Worm (Caenorhabditis elegans) whole organism, L1 larva: Measurements from ENCODE around the gene spp-1.

Experiments used
- C34B4.2 ChIP-seq: sonication (generic microtip); optimal IDR thresholded peaks from 2 replicates; lab custom pipeline; 2017; ENCODE audit warnings: mild to moderate bottlenecking, missing genetic modification characterization, missing compliant biosample characterization
- F16B12.6 ChIP-seq: fragments of 150-350 bp; optimal IDR thresholded peaks from 2 replicates; lab custom pipeline; 2014; ENCODE audit warnings: missing biosample characterization, missing genetic modification characterization
- aha-1 ChIP-seq: fragments of 150-350 bp; optimal IDR thresholded peaks from 2 replicates; lab custom pipeline; 2014; ENCODE audit warnings: missing biosample characterization, missing genetic modification characterization
- alr-1 ChIP-seq: fragments of 200-800 bp; sonication (Bioruptor generic); optimal IDR thresholded peaks from 2 replicates; lab custom pipeline; 2018; ENCODE audit warnings: borderline replicate concordance, mild to moderate bottlenecking, missing genetic modification characterization, missing compliant biosample characterization
- aly-2 ChIP-seq: fragments of 150-350 bp; optimal IDR thresholded peaks from 2 replicates; lab custom pipeline; 2014; ENCODE audit warnings: missing biosample characterization, missing genetic modification characterization
- blmp-1 ChIP-seq: fragments of 150-350 bp; optimal IDR thresholded peaks from 2 replicates; lab custom pipeline; 2014; ENCODE audit warnings: missing biosample characterization, missing genetic modification characterization
- ceh-82 ChIP-seq, 3 experiments: fragments of 150-350 bp in 1 of 3; sonication (generic microtip) in 2 of 3; optimal IDR thresholded peaks; 2 replicates each; lab custom pipeline; 2014 to 2017; ENCODE audit warnings: missing biosample characterization in 3 of 3, missing genetic modification characterization in 3 of 3
- ceh-88 ChIP-seq: fragments of 200-800 bp; sonication (Bioruptor generic); IDR thresholded peaks from 2 replicates; pipeline ENCODE4 v1.3.6; 2022; ENCODE audit warnings: missing genetic modification characterization, missing compliant biosample characterization
- dpl-1 ChIP-seq, 3 experiments: fragments of 150-350 bp in 2 of 3; sonication (generic microtip) in 1 of 3; optimal IDR thresholded peaks; 2 replicates each; lab custom pipeline; 2014 to 2017; ENCODE audit warnings: missing biosample characterization in 3 of 3, missing genetic modification characterization in 3 of 3, missing genetic modification reagents in 3 of 3
- efl-3 ChIP-seq: fragments of 200-800 bp; sonication (Bioruptor generic); optimal IDR thresholded peaks from 2 replicates; lab custom pipeline; 2018; ENCODE audit warnings: mild to moderate bottlenecking, missing genetic modification characterization, missing compliant biosample characterization
- egl-27 ChIP-seq, 2 experiments: fragments of 150-350 bp in 1 of 2; sonication (generic microtip); optimal IDR thresholded peaks; 3 replicates each; lab custom pipeline; 2017 to 2018; ENCODE audit warnings: missing biosample characterization in 2 of 2, missing genetic modification characterization in 2 of 2, missing genetic modification reagents in 2 of 2
- elt-2 ChIP-seq: sonication (generic microtip); optimal IDR thresholded peaks from 2 replicates; lab custom pipeline; 2016; ENCODE audit warnings: missing genetic modification characterization, mild to moderate bottlenecking, inconsistent platforms, missing compliant biosample characterization, missing genetic modification reagents
- elt-3 ChIP-seq, 6 experiments: fragments of 150-350 bp in 1 of 6; sonication (generic microtip); optimal IDR thresholded peaks; 2 replicates each; lab custom pipeline; 2017 to 2018; ENCODE audit warnings: missing biosample characterization in 6 of 6, missing genetic modification characterization in 6 of 6, inconsistent platforms in 1 of 6
- fkh-8 ChIP-seq: sonication (generic microtip); optimal IDR thresholded peaks from 2 replicates; lab custom pipeline; 2016; ENCODE audit warnings: mild to moderate bottlenecking, missing genetic modification characterization, missing compliant biosample characterization
- hlh-4 ChIP-seq: sonication (generic microtip); optimal IDR thresholded peaks from 2 replicates; lab custom pipeline; 2016; ENCODE audit warnings: mild to moderate bottlenecking, missing genetic modification characterization, missing compliant biosample characterization
- hpl-2 ChIP-seq: fragments of 150-350 bp; optimal IDR thresholded peaks from 2 replicates; lab custom pipeline; 2014; ENCODE audit warnings: missing biosample characterization, missing genetic modification reagents, missing genetic modification characterization
- isw-1 ChIP-seq: fragments of 200-800 bp; sonication (Bioruptor generic); IDR thresholded peaks from 2 replicates; pipeline ENCODE4 v1.3.6; 2022; ENCODE audit warnings: missing genetic modification characterization, missing compliant biosample characterization
- lin-13 ChIP-seq: fragments of 150-350 bp; optimal IDR thresholded peaks from 2 replicates; lab custom pipeline; 2014; ENCODE audit warnings: missing biosample characterization, missing genetic modification reagents, missing genetic modification characterization
- lin-14 ChIP-seq: fragments of 200-800 bp; sonication (Bioruptor generic); optimal IDR thresholded peaks from 2 replicates; lab custom pipeline; 2018; ENCODE audit warnings: mild to moderate bottlenecking, missing genetic modification characterization, moderate library complexity, missing compliant biosample characterization
- lin-35 ChIP-seq, 2 experiments: fragments of 150-350 bp; optimal IDR thresholded peaks; 2 replicates each; lab custom pipeline; 2014; ENCODE audit warnings: missing biosample characterization in 2 of 2, missing genetic modification characterization in 2 of 2, missing genetic modification reagents in 2 of 2
- lin-39 ChIP-seq: fragments of 150-350 bp; optimal IDR thresholded peaks from 2 replicates; lab custom pipeline; 2014; ENCODE audit warnings: missing biosample characterization, missing genetic modification reagents, missing genetic modification characterization
- mab-9 ChIP-seq: fragments of 200-800 bp; sonication (Bioruptor generic); IDR thresholded peaks from 2 replicates; pipeline ENCODE4 v1.3.6; 2022; ENCODE audit warnings: missing genetic modification reagents, missing genetic modification characterization, missing compliant biosample characterization
- mdl-1 ChIP-seq, 2 experiments: fragments of 150-350 bp; optimal IDR thresholded peaks; 2 replicates each; lab custom pipeline; 2014 to 2017; ENCODE audit warnings: missing biosample characterization in 2 of 2, missing genetic modification characterization in 2 of 2, inconsistent platforms in 1 of 2
- mef-2 ChIP-seq: fragments of 150-350 bp; optimal IDR thresholded peaks from 2 replicates; lab custom pipeline; 2014; ENCODE audit warnings: missing biosample characterization, missing genetic modification characterization
- mep-1 ChIP-seq: fragments of 150-350 bp; optimal IDR thresholded peaks from 2 replicates; lab custom pipeline; 2014; ENCODE audit warnings: missing biosample characterization, missing genetic modification characterization
- nhr-11 ChIP-seq: fragments of 150-350 bp; optimal IDR thresholded peaks from 2 replicates; lab custom pipeline; 2014; ENCODE audit warnings: missing biosample characterization, missing genetic modification characterization
- nhr-19 ChIP-seq: fragments of 200-800 bp; sonication (Bioruptor generic); conservative IDR thresholded peaks from 2 replicates; pipeline ENCODE4 v1.3.6; 2022; ENCODE audit warnings: missing genetic modification characterization, missing compliant biosample characterization
- nhr-28 ChIP-seq: fragments of 150-350 bp; optimal IDR thresholded peaks from 2 replicates; lab custom pipeline; 2014; ENCODE audit warnings: missing biosample characterization, missing genetic modification characterization
- nhr-76 ChIP-seq: sonication (generic microtip); optimal IDR thresholded peaks from 2 replicates; lab custom pipeline; 2017; ENCODE audit warnings: missing biosample characterization, missing genetic modification characterization
- nhr-77 ChIP-seq: fragments of 150-350 bp; optimal IDR thresholded peaks from 2 replicates; lab custom pipeline; 2014; ENCODE audit warnings: missing biosample characterization, missing genetic modification characterization
- nhr-90 ChIP-seq: sonication (generic microtip); optimal IDR thresholded peaks from 2 replicates; lab custom pipeline; 2016; ENCODE audit warnings: mild to moderate bottlenecking, missing genetic modification characterization, missing compliant biosample characterization; ENCODE audit not compliant: poor library complexity
- skn-1 ChIP-seq: fragments of 150-350 bp; optimal IDR thresholded peaks from 2 replicates; lab custom pipeline; 2014; ENCODE audit warnings: missing biosample characterization, missing genetic modification characterization
- sox-4 ChIP-seq: sonication (generic microtip); optimal IDR thresholded peaks from 2 replicates; lab custom pipeline; 2016; ENCODE audit warnings: missing genetic modification characterization, missing compliant biosample characterization
- sup-37 ChIP-seq: fragments of 200-800 bp; sonication (Bioruptor generic); optimal IDR thresholded peaks from 2 replicates; lab custom pipeline; 2018; ENCODE audit warnings: mild to moderate bottlenecking, missing genetic modification characterization, missing compliant biosample characterization
- tlp-1 ChIP-seq: fragments of 150-350 bp; optimal IDR thresholded peaks from 2 replicates; lab custom pipeline; 2014; ENCODE audit warnings: missing biosample characterization, missing genetic modification characterization
- unc-30 ChIP-seq: sonication (generic microtip); optimal IDR thresholded peaks from 2 replicates; lab custom pipeline; 2017; ENCODE audit warnings: missing biosample characterization, missing genetic modification characterization
- unc-62 ChIP-seq: fragments of 150-350 bp; optimal IDR thresholded peaks from 2 replicates; lab custom pipeline; 2014; ENCODE audit warnings: missing biosample characterization, missing genetic modification reagents, missing genetic modification characterization
- unc-86 ChIP-seq: sonication (generic microtip); optimal IDR thresholded peaks from 2 replicates; lab custom pipeline; 2016; ENCODE audit warnings: missing genetic modification characterization, missing compliant biosample characterization
- unc-98 ChIP-seq: fragments of 200-800 bp; sonication (Bioruptor generic); IDR thresholded peaks from 2 replicates; pipeline ENCODE4 v1.3.6; 2022; ENCODE audit warnings: missing genetic modification characterization, missing compliant biosample characterization
- xbp-1 ChIP-seq: sonication (generic microtip); optimal IDR thresholded peaks from 2 replicates; lab custom pipeline; 2016; ENCODE audit warnings: missing genetic modification characterization, missing compliant biosample characterization
- zag-1 ChIP-seq: fragments of 150-350 bp; optimal IDR thresholded peaks from 2 replicates; lab custom pipeline; 2014; ENCODE audit warnings: missing biosample characterization, missing genetic modification characterization
- zip-4 ChIP-seq: fragments of 200-800 bp; sonication (Bioruptor generic); optimal IDR thresholded peaks from 2 replicates; lab custom pipeline; 2018; ENCODE audit warnings: mild to moderate bottlenecking, missing genetic modification characterization, moderate library complexity, missing compliant biosample characterization
- ztf-11 ChIP-seq, 2 experiments: sonication (generic microtip); optimal IDR thresholded peaks; 2 replicates each; lab custom pipeline; 2016 to 2017; ENCODE audit warnings: missing genetic modification characterization in 2 of 2, missing biosample characterization in 1 of 2, missing compliant biosample characterization in 1 of 2

Gene spp-1

DNA sequence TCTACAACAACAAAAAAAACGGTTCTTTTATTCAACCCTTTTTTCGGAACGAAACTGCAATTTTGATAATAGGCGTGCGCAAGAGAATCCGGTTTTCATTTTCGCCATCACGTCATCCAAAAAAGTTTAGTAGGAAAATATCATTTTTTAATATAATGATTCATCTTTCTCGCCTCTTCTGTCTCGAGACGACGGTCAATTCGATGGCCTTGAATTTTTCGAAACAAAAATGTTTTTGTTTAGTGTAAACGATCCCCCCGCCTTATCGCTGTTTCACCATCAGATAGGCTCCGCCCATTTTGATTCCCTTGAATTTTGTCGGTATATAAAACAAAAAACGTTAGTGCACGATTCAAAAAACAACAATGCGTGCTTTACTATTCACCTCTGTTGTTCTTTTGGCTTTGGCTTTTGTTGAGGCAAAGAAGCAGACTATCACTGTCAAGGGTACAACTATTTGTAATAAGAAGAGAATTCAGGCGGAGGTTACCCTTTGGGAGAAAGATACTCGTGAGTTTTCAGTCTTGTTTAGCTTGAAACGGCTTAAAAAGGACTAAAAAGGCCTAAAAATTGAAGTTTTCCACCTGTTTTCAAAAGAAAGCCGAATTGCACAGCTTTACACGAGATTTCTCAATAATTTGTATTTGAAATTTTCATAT lies 17.8 kb downstream of the spp-1 start, which contains the start of gene ttr-15 (continued):
- TF ChIP-seq alr-1 (tag; lab: Kevin White, UChicago) (no peak), zag-1 (tag; lab: Kevin White, UChicago) (no peak), mef-2 (tag; lab: Kevin White, UChicago) (no peak), dpl-1 (GFP tag; optimal IDR thresholded peaks at IDR 0.05; lab: Kevin White, UChicago) (no peak), lin-39 (tag; lab: Kevin White, UChicago) (no peak), unc-30 (no peak), ceh-82 (tag; optimal IDR thresholded peaks at IDR 0.05; lab: Kevin White, UChicago) (no peak), ztf-11 (tag; optimal IDR thresholded peaks at IDR 0.05; lab: Kevin White, UChicago) (no peak), nhr-90 (tag; lab: Kevin White, UChicago) (peak; percentile 38), C34B4.2 (tag; lab: Kevin White, UChicago) (no peak), nhr-28 (tag; lab: Kevin White, UChicago) (no peak), tlp-1 (tag; lab: Kevin White, UChicago) (no peak), unc-86 (no peak), zip-4 (no peak), sup-37 (GFP tag; lab: Kevin White, UChicago) (no peak), aha-1 (no peak), nhr-11 (tag; lab: Kevin White, UChicago) (no peak), skn-1 (tag; lab: Kevin White, UChicago) (no peak), lin-35 (GFP tag; optimal IDR thresholded peaks at IDR 0.05; lab: Kevin White, UChicago) (peak in 1 of 2 experiments; percentile 12), hlh-4 (tag; lab: Kevin White, UChicago) (no peak), unc-62 (no peak), blmp-1 (tag; lab: Kevin White, UChicago) (peak; percentile 65), lin-13 (GFP tag; lab: Kevin White, UChicago) (no peak), aly-2 (no peak), sox-4 (tag; lab: Kevin White, UChicago) (no peak), efl-3 (no peak), mab-9 (GFP tag; lab: Robert Waterston, UW) (no peak), mep-1 (tag; lab: Kevin White, UChicago) (peak; percentile 41), unc-98 (GFP tag; lab: Robert Waterston, UW) (no peak), mdl-1 (tag; optimal IDR thresholded peaks at IDR 0.05; lab: Kevin White, UChicago) (no peak), lin-14 (GFP tag; lab: Kevin White, UChicago) (peak; percentile 77), elt-3 (tag; optimal IDR thresholded peaks at IDR 0.05; lab: Kevin White, UChicago) (peak in 3 of 6 experiments; percentile 36 to 67 (median 48))

DNA sequence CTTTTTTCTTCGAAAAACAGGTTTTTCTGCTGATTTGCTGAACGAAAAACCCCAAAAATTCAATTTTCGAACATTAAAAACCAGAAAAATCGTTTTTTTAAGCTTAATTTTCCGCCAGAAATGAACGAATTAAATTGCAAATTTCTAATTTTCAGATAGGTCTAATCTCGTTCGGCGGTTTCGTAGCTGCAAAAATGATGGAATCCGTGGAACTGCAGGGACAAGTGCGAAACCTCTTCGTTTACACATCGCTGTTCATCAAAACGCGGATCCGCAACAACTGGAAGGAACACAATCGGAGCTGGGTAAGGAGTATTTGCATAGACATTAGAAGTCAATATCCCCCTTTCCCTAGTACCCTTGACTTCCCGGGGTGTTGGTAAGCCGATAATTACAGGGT lies 19.4 kb downstream of the spp-1 start:
- TF ChIP-seq nhr-19 (GFP tag; lab: Robert Waterston, UW): no peak
- TF ChIP-seq fkh-8 (tag; lab: Kevin White, UChicago): no peak
- no peak for TF ChIP-seq F16B12.6 (tag; lab: Kevin White, UChicago)
- TF ChIP-seq lin-35 (GFP tag; optimal IDR thresholded peaks at IDR 0.05; lab: Kevin White, UChicago): no peak
- TF ChIP-seq isw-1 (GFP tag; lab: Robert Waterston, UW): no peak
- no peak for TF ChIP-seq ceh-88
- no peak for TF ChIP-seq nhr-77 (tag; lab: Kevin White, UChicago)
- TF ChIP-seq egl-27 (tag; optimal IDR thresholded peaks at IDR 0.05; lab: Kevin White, UChicago): no peak
- TF ChIP-seq xbp-1 (tag; lab: Kevin White, UChicago): no peak
- TF ChIP-seq nhr-76 (tag; lab: Kevin White, UChicago): no peak
- TF ChIP-seq C34B4.2 (tag; lab: Kevin White, UChicago): no peak
- TF ChIP-seq unc-62: no peak
- no peak for TF ChIP-seq hpl-2
- no peak for TF ChIP-seq nhr-90 (tag; lab: Kevin White, UChicago)
- TF ChIP-seq elt-2: no peak
